Worm (Caenorhabditis elegans) whole organism, early embryonic: ENCODE measurements around the gene Y82E9BL.6.

Source experiments
- B0310.2 ChIP-seq: sonication (generic microtip); optimal IDR thresholded peaks from 2 replicates; lab custom pipeline; 2016; ENCODE audit warnings: mild to moderate bottlenecking, missing genetic modification characterization, missing compliant biosample characterization
- F13C5.2 ChIP-seq: sonication (generic microtip); optimal IDR thresholded peaks from 2 replicates; lab custom pipeline; 2017; ENCODE audit warnings: mild to moderate bottlenecking, missing genetic modification characterization, inconsistent platforms, missing compliant biosample characterization
- ama-1 ChIP-seq: fragments of 150-350 bp; optimal IDR thresholded peaks from 2 replicates; lab custom pipeline; 2014
- ceh-13 ChIP-seq: fragments of 200-800 bp; sonication (Bioruptor generic); optimal IDR thresholded peaks from 2 replicates; lab custom pipeline; 2018; ENCODE audit warnings: mild to moderate bottlenecking, missing genetic modification characterization, missing compliant biosample characterization
- ceh-36 ChIP-seq: sonication (generic microtip); optimal IDR thresholded peaks from 2 replicates; lab custom pipeline; 2016; ENCODE audit warnings: missing genetic modification characterization, inconsistent platforms, missing compliant biosample characterization
- hmbx-1 ChIP-seq: sonication (generic microtip); optimal IDR thresholded peaks from 2 replicates; lab custom pipeline; 2016; ENCODE audit warnings: mild to moderate bottlenecking, missing genetic modification characterization, missing compliant biosample characterization
- hmg-4 ChIP-seq: fragments of 200-800 bp; sonication (Bioruptor generic); optimal IDR thresholded peaks from 2 replicates; lab custom pipeline; 2018; ENCODE audit warnings: mild to moderate bottlenecking, missing genetic modification characterization, missing compliant biosample characterization
- hnd-1 ChIP-seq: sonication (generic microtip); optimal IDR thresholded peaks from 2 replicates; lab custom pipeline; 2016; ENCODE audit warnings: missing genetic modification characterization, missing compliant biosample characterization
- scrt-1 ChIP-seq: fragments of 200-800 bp; sonication (Bioruptor generic); IDR thresholded peaks from 2 replicates; pipeline ENCODE4 v1.3.6; 2022; ENCODE audit warnings: missing genetic modification characterization, missing compliant biosample characterization
- tbx-11 ChIP-seq: fragments of 200-800 bp; sonication (Bioruptor generic); IDR thresholded peaks from 2 replicates; pipeline ENCODE4 v1.3.6; 2022; ENCODE audit warnings: missing genetic modification characterization, missing compliant biosample characterization
- tbx-37 ChIP-seq: fragments of 200-800 bp; sonication (Bioruptor generic); conservative IDR thresholded peaks from 2 replicates; pipeline ENCODE4 v1.3.6; 2022; ENCODE audit warnings: missing genetic modification reagents, missing genetic modification characterization, missing compliant biosample characterization
- tra-4 ChIP-seq: sonication (generic microtip); optimal IDR thresholded peaks from 2 replicates; lab custom pipeline; 2017; ENCODE audit warnings: missing genetic modification characterization, missing compliant biosample characterization

- TF ChIP-seq F13C5.2 (no peak), scrt-1 (GFP tag; lab: Robert Waterston, UW) (no peak), tbx-37 (GFP tag; lab: Robert Waterston, UW) (no peak), ama-1 (lab: Kevin White, UChicago) (no peak), hmg-4 (GFP tag; lab: Kevin White, UChicago) (no peak), hmbx-1 (no peak), tbx-11 (no peak), tra-4 (tag; lab: Kevin White, UChicago) (no peak), ceh-36 (tag; lab: Kevin White, UChicago) (no peak), hnd-1 (tag; lab: Kevin White, UChicago) (no peak), ceh-13 (GFP tag; lab: Kevin White, UChicago) (no peak), B0310.2 (tag; lab: Kevin White, UChicago) (no peak)
These were observed 42.2 kb downstream of the Y82E9BL.6 start, which contains the start of gene fbxa-75 for ce11 chrIII:1303414-1303813.
